Worm (Caenorhabditis elegans): ENCODE results near the gene srh-204.
A peak's percentile ranks its signal among the peaks of the same experiment; 100 is the strongest.
"Not testable (repeated sequence)": the region's sequence is repeated elsewhere in the genome, so short reads cannot be mapped to it uniquely, and the experiment has no call there.

Gene srh-204

ce11 chrV:4215856-4216255 lies 24.3 kb downstream of the srh-204 start, which contains the start of gene H43I07.4:
Gene H43I07.4 (plus strand): TSS chrV:4216156.
- TF ChIP-seq che-1, ceh-30, ceh-18 (tag; optimal IDR thresholded peaks at IDR 0.05): not testable (repeated sequence)

- TF ChIP-seq lin-11 (tag; optimal IDR thresholded peaks at IDR 0.05) (no peak), K09A11.1 (tag; optimal IDR thresholded peaks at IDR 0.05; ENCODE audit: insufficient read depth) (no peak), unc-42 (tag; optimal IDR thresholded peaks at IDR 0.05) (peak; percentile 54), eyg-1 (tag; optimal IDR thresholded peaks at IDR 0.05) (no peak), pag-3 (tag; optimal IDR thresholded peaks at IDR 0.05; ENCODE audit: borderline replicate concordance) (no peak), fkh-6 (tag; optimal IDR thresholded peaks at IDR 0.05) (no peak), rnt-1 (tag; optimal IDR thresholded peaks at IDR 0.05) (no peak)
These were observed 28.7 kb downstream of the srh-204 start for ce11 chrV:4211521-4211920.

ce11 chrV:4204421-4204820 lies 35.8 kb downstream of the srh-204 start, which contains the start of gene H43I07.1:
Gene H43I07.1 (plus strand): TSS chrV:4204721.
- no peak for TF ChIP-seq C38D4.7 (GFP tag; optimal IDR thresholded peaks at IDR 0.05)
- no peak for TF ChIP-seq pha-4 (tag; optimal IDR thresholded peaks at IDR 0.05)
- no peak for TF ChIP-seq unc-42 (tag; optimal IDR thresholded peaks at IDR 0.05)
- TF ChIP-seq ztf-16 (tag; optimal IDR thresholded peaks at IDR 0.05) = no peak
- no peak for TF ChIP-seq lin-11 (tag; optimal IDR thresholded peaks at IDR 0.05)

ce11 chrV:4199185-4199584 lies 41.0 kb downstream of the srh-204 start, which contains the start of gene rpac-40:
Gene rpac-40 (plus strand): TSS chrV:4199485.
- no peak for TF ChIP-seq ref-2 (tag; optimal IDR thresholded peaks at IDR 0.05)
- TF ChIP-seq ceh-9 (tag; optimal IDR thresholded peaks at IDR 0.05) = no peak
- TF ChIP-seq pax-1 (tag; optimal IDR thresholded peaks at IDR 0.05) = no peak
- no peak for TF ChIP-seq hlh-8 (tag; optimal IDR thresholded peaks at IDR 0.05)
- no peak for TF ChIP-seq tbx-7 (tag; optimal IDR thresholded peaks at IDR 0.05)
- TF ChIP-seq K09A11.1 (tag; optimal IDR thresholded peaks at IDR 0.05; ENCODE audit: insufficient read depth) = no peak
- TF ChIP-seq pag-3 (tag; optimal IDR thresholded peaks at IDR 0.05; ENCODE audit: borderline replicate concordance) = no peak
- TF ChIP-seq unc-3 (GFP tag; conservative IDR thresholded peaks at IDR 0.05) = no peak
- no peak for TF ChIP-seq unc-3 (tag; optimal IDR thresholded peaks at IDR 0.05)
- no peak for TF ChIP-seq ceh-34 (tag; optimal IDR thresholded peaks at IDR 0.05)
- TF ChIP-seq unc-42 (tag; optimal IDR thresholded peaks at IDR 0.05) = no peak
- TF ChIP-seq nhr-11 (tag; optimal IDR thresholded peaks at IDR 0.05) = no peak
- no peak for TF ChIP-seq zip-5 (tag; optimal IDR thresholded peaks at IDR 0.05)
- TF ChIP-seq ets-4 (tag; optimal IDR thresholded peaks at IDR 0.05) = no peak

DNA sequence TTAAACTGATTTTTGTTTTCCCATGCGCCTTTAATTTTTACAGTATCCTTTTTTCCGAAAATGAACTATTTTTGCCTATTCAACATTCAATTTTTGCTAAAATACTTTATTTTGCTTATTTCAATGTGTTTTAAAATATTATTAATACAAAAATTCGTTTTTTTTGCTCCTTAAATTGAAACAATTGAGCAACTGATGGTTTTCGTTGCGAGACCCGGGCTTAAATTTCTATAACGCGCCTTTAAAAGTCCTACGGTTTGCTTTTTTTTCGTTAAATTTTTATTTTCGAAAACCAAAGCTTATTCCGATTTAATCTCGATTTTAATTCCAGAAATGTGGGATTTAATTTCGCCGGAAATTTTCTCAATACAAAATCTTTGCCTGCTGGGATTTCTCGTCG lies 44.9 kb downstream of the srh-204 start, which contains the start of gene algn-5:
Gene algn-5, plus strand, starts transcription at position 295 of the 400 bp plus-strand sequence.
- no peak for TF ChIP-seq eyg-1 (tag; optimal IDR thresholded peaks at IDR 0.05)
- TF ChIP-seq ztf-16 (tag; optimal IDR thresholded peaks at IDR 0.05) = no peak
- no peak for TF ChIP-seq fax-1 (tag; optimal IDR thresholded peaks at IDR 0.05)
- no peak for TF ChIP-seq hlh-30 (tag; optimal IDR thresholded peaks at IDR 0.05; ENCODE audit: insufficient read depth)
- no peak for TF ChIP-seq rnt-1 (tag; optimal IDR thresholded peaks at IDR 0.05)
- no peak for TF ChIP-seq syd-9 (tag; optimal IDR thresholded peaks at IDR 0.05)
- no peak for TF ChIP-seq unc-55 (GFP tag; optimal IDR thresholded peaks at IDR 0.05)
- no peak for TF ChIP-seq C38D4.7 (GFP tag; optimal IDR thresholded peaks at IDR 0.05)
- no peak for TF ChIP-seq mec-3 (tag; optimal IDR thresholded peaks at IDR 0.05; ENCODE audit: borderline replicate concordance)

DNA sequence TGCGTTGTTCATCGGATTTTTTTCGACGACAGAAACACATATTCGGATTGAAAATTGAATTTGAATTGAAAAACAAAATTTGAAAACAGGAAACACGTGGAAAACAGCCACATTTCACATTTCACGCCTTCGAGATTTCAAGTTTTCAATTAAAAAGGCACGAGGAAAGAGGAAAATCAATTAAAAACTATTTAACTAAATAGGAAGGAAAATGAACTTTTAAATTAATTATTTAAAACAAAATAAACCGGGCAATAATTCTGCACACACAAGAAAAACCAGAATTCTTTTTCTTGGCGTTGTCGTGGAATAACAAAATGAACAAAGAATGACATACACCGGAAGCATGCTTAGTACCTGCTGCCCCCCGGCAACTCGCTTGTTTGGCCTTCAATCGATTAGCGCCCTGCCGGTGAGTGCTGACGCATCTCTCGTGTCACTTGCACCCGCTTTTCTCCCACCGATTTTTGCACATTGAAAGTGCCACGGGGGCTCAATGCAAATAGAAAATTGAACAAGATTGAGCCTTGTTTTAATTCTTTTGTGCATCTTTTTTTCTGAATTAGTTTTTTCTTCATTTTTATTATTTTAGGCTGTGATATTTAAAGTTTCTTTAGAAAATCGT lies 45.5 kb downstream of the srh-204 start, which contains the start of gene Y45G5AM.9:
Gene Y45G5AM.9, minus strand, starts transcription at position 51 of the 625 bp plus-strand sequence.
- TF ChIP-seq ets-4 (tag; optimal IDR thresholded peaks at IDR 0.05) = peak; percentile 39
- TF ChIP-seq ceh-34 (tag; optimal IDR thresholded peaks at IDR 0.05) = peak; percentile 63
- TF ChIP-seq ttx-3 (tag; optimal IDR thresholded peaks at IDR 0.05) = peak; percentile 40
- TF ChIP-seq ztf-16 (tag; optimal IDR thresholded peaks at IDR 0.05) = peak; percentile 12
- peak; percentile 17 for TF ChIP-seq pqm-1 (tag; optimal IDR thresholded peaks at IDR 0.05)
- 0 out of 2 replicates have a peak, but pooled peaks have one; percentile 32 for TF ChIP-seq sox-2 (GFP tag; IDR thresholded peaks at IDR 0.05)
- peak; percentile 76 for TF ChIP-seq nfya-1 (tag; optimal IDR thresholded peaks at IDR 0.05)
- TF ChIP-seq unc-55 (GFP tag; optimal IDR thresholded peaks at IDR 0.05) = no peak
- peak; percentile 81 for TF ChIP-seq tbx-2 (tag; optimal IDR thresholded peaks at IDR 0.05)
- peak; percentile 12 for TF ChIP-seq hlh-8 (tag; optimal IDR thresholded peaks at IDR 0.05)
- peak; percentile 11 for TF ChIP-seq gmeb-2 (tag; optimal IDR thresholded peaks at IDR 0.05)
- TF ChIP-seq F13H6.1 (tag; optimal IDR thresholded peaks at IDR 0.05) = peak; percentile 66
- peak; percentile 59 for TF ChIP-seq ceh-19 (GFP tag; optimal IDR thresholded peaks at IDR 0.05)
- peak; percentile 39 for TF ChIP-seq pat-9 (tag; optimal IDR thresholded peaks at IDR 0.05)
- TF ChIP-seq ceh-22 (tag; optimal IDR thresholded peaks at IDR 0.05) = no peak
- TF ChIP-seq Y22D7AL.16 (tag; optimal IDR thresholded peaks at IDR 0.05) = peak; percentile 1
- no peak for TF ChIP-seq fkh-6 (tag; optimal IDR thresholded peaks at IDR 0.05)
- TF ChIP-seq che-1 (tag; optimal IDR thresholded peaks at IDR 0.05) = peak; percentile 18
- peak; percentile 11 for TF ChIP-seq hlh-15 (tag; optimal IDR thresholded peaks at IDR 0.05)
